Worm (Caenorhabditis elegans) whole organism, dauer: Measurements from ENCODE around the gene T19H12.6.

Experiments
- unc-62 ChIP-seq: sonication (generic microtip); optimal IDR thresholded peaks from 2 replicates; lab custom pipeline; 2017; ENCODE audit warnings: missing biosample characterization, missing genetic modification reagents, missing genetic modification characterization

Gene T19H12.6

ce11 chrV:4857561-4857960 is 19.9 kb downstream of the T19H12.6 start:
- no peak for TF ChIP-seq unc-62 (GFP tag; lab: Kevin White, UChicago)

- no peak for TF ChIP-seq unc-62 (GFP tag; lab: Kevin White, UChicago)
Observed at ce11 chrV:4851969-4852368, 25.5 kb downstream of the T19H12.6 start.

- TF ChIP-seq unc-62 (GFP tag; lab: Kevin White, UChicago): no peak
Observed at ce11 chrV:4851138-4851537, 26.3 kb downstream of the T19H12.6 start, which contains the start of gene nex-4. nex-4 (plus strand) TSS chrV:4851438.

DNA sequence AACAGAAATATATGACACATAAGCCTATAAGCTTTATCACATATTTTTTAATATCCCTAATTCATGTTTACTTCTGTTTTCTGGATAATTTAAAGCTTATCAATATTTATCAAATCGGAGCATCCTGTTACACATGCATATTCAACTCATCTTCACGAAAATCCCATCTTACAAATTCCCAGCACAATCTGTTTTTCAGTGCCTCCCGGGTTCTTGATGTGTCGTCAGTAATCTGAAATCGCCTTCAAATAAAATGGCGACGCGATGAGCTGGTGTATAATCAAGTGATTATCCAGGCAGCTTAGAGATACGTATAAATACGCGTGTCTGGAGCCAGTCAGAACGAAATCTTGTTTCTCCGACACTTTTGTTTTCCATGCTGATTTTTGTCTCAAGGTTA is 27.0 kb downstream of the T19H12.6 start:
- no peak for TF ChIP-seq unc-62 (GFP tag; lab: Kevin White, UChicago)

- TF ChIP-seq unc-62 (GFP tag; lab: Kevin White, UChicago): no peak
Observed at ce11 chrV:4847424-4847823, 30.1 kb downstream of the T19H12.6 start, which contains the start of gene abhd-5.1. abhd-5.1 (plus strand) TSS chrV:4847653.

ce11 chrV:4846507-4846906 is 31.0 kb downstream of the T19H12.6 start:
- TF ChIP-seq unc-62 (GFP tag; lab: Kevin White, UChicago): no peak

ce11 chrV:4844591-4844990 is 32.9 kb downstream of the T19H12.6 start, which contains the start of gene abhd-5.2:
abhd-5.2 (plus strand) TSS chrV:4844685.
- TF ChIP-seq unc-62 (GFP tag; lab: Kevin White, UChicago): no peak

DNA sequence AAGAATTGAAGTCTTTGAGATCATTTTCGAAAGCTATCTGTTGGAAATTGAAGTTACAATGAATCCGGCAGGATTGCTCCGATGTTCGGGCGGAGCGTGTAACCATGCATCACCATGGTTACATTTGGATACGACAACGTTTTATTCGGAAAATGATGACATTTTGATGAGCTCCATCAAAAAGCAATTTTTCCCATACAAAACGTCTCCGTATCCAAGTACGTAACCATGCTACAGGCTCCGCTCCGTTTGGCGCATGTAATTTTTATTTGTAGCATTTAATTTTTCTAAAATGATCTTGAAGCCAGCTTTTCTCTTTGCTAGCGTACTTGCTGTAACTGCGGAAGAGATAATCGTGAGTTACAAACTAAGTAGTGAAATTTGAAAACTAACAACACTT is 34.9 kb downstream of the T19H12.6 start, which contains the start of the genes cwp-2 and cwp-3:
Gene cwp-2, minus strand, starts transcription at position 101 of the 400 bp plus-strand sequence.
Gene cwp-3, plus strand, starts transcription at position 293 of the 400 bp plus-strand sequence.
- TF ChIP-seq unc-62 (GFP tag; lab: Kevin White, UChicago): no peak

DNA sequence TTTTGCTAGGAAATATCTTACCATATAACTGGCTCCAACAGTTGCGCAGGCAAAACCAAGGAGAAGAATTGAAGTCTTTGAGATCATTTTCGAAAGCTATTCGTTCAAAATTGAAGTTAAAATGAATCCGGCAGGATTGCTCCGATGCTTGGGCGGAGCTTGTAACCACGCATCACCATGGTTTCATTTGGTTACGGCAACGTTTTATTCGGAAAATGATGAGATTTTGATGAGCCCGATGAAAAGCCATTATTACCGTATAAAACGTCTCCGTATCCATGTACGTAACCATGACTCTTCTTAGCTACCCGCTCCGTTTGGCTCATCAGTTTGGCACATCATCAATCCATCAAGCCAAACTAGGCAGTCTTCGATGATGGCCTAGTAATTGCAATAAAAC is 36.3 kb downstream of the T19H12.6 start, which contains the start of gene cwp-1:
Gene cwp-1, minus strand, starts transcription at position 101 of the 400 bp plus-strand sequence.
- no peak for TF ChIP-seq unc-62 (GFP tag; lab: Kevin White, UChicago)

- no peak for TF ChIP-seq unc-62 (GFP tag; lab: Kevin White, UChicago)
Observed at ce11 chrV:4839913-4840312, 37.6 kb downstream of the T19H12.6 start, which contains the start of gene nas-9. nas-9 (minus strand) TSS chrV:4840013.

ce11 chrV:4834277-4834676 is 43.2 kb downstream of the T19H12.6 start, which contains the start of gene C37H5.14:
C37H5.14 (minus strand) TSS chrV:4834377.
- TF ChIP-seq unc-62 (GFP tag; lab: Kevin White, UChicago): no peak

ce11 chrV:4826710-4827380 is 50.6 kb downstream of the T19H12.6 start, which contains the start of the genes hsp-6 and C37H5.5:
hsp-6 (minus strand) TSS chrV:4826760.
C37H5.5 (plus strand) TSS chrV:4827360.
- no peak for TF ChIP-seq unc-62 (GFP tag; lab: Kevin White, UChicago)
